Fruit fly (Drosophila melanogaster) whole organism, embryonic: Measurements from ENCODE around the gene spidey.

Experiments
- Aef1 ChIP-seq: fragments of 200-800 bp; sonication (Bioruptor generic); IDR thresholded peaks from 3 replicates; pipeline ENCODE4 v1.3.6; 2022; ENCODE audit warnings: missing biosample characterization, missing genetic modification characterization
- B-H1 ChIP-seq: fragments of 200-800 bp; sonication (Bioruptor generic); IDR thresholded peaks from 3 replicates; pipeline ENCODE4 v1.3.6; 2022; ENCODE audit warnings: missing biosample characterization, missing genetic modification characterization
- CG10654 ChIP-seq: fragments of 200-800 bp; sonication (Bioruptor generic); optimal IDR thresholded peaks from 2 replicates; lab custom pipeline; 2016; ENCODE audit warnings: missing biosample characterization, missing genetic modification characterization
- CG13424 ChIP-seq: fragments of 200-800 bp; sonication (Bioruptor generic); optimal IDR thresholded peaks from 2 replicates; lab custom pipeline; 2019; ENCODE audit warnings: missing biosample characterization, mild to moderate bottlenecking, missing genetic modification characterization, moderate library complexity
- CG17186 ChIP-seq: fragments of 200-800 bp; sonication (Bioruptor generic); optimal IDR thresholded peaks from 3 replicates; lab custom pipeline; 2017; ENCODE audit warnings: missing biosample characterization, missing genetic modification reagents, missing genetic modification characterization
- CG17361 ChIP-seq: fragments of 200-800 bp; sonication (Bioruptor generic); IDR thresholded peaks from 3 replicates; pipeline ENCODE4 v1.3.6; 2022; ENCODE audit warnings: missing biosample characterization, missing genetic modification characterization
- CG17568 ChIP-seq: fragments of 200-800 bp; sonication (Bioruptor generic); optimal IDR thresholded peaks from 2 replicates; lab custom pipeline; 2018; ENCODE audit warnings: missing biosample characterization, mild to moderate bottlenecking, missing genetic modification characterization, moderate library complexity
- CG1792 ChIP-seq: fragments of 200-800 bp; sonication (Bioruptor generic); optimal IDR thresholded peaks from 2 replicates; lab custom pipeline; 2016; ENCODE audit warnings: missing biosample characterization, missing genetic modification characterization
- CG2116 ChIP-seq: fragments of 200-800 bp; sonication (Bioruptor generic); optimal IDR thresholded peaks from 3 replicates; lab custom pipeline; 2018; ENCODE audit warnings: missing biosample characterization, mild to moderate bottlenecking, missing genetic modification characterization
- CG30431 ChIP-seq: fragments of 200-800 bp; sonication (Bioruptor generic); optimal IDR thresholded peaks from 2 replicates; lab custom pipeline; 2017; ENCODE audit warnings: missing biosample characterization, missing genetic modification characterization
- CG3163 ChIP-seq: fragments of 200-800 bp; sonication (Bioruptor generic); optimal IDR thresholded peaks from 3 replicates; lab custom pipeline; 2016; ENCODE audit warnings: missing biosample characterization, missing genetic modification characterization
- CG32532 ChIP-seq: fragments of 200-800 bp; sonication (Bioruptor generic); IDR thresholded peaks from 2 replicates; pipeline ENCODE4 v1.3.6; 2022; ENCODE audit warnings: missing biosample characterization, missing genetic modification characterization
- CG34422 ChIP-seq: fragments of 200-800 bp; sonication (Bioruptor generic); IDR thresholded peaks from 3 replicates; pipeline ENCODE4 v1.3.6; 2022; ENCODE audit warnings: missing biosample characterization, missing genetic modification characterization
- CG6254 ChIP-seq: fragments of 200-800 bp; sonication (Bioruptor generic); optimal IDR thresholded peaks from 3 replicates; lab custom pipeline; 2017; ENCODE audit warnings: mild to moderate bottlenecking, missing biosample characterization, missing genetic modification reagents, missing genetic modification characterization
- CG6813 ChIP-seq: fragments of 200-800 bp; sonication (Bioruptor generic); optimal IDR thresholded peaks from 2 replicates; lab custom pipeline; 2017; ENCODE audit warnings: missing biosample characterization, missing genetic modification characterization, mild to moderate bottlenecking, moderate library complexity, missing genetic modification reagents
- CG7357 ChIP-seq: fragments of 200-800 bp; sonication (Bioruptor generic); IDR thresholded peaks from 3 replicates; pipeline ENCODE4 v1.3.6; 2022; ENCODE audit warnings: missing biosample characterization, missing genetic modification characterization
- CG7556 ChIP-seq: fragments of 200-800 bp; sonication (Bioruptor generic); optimal IDR thresholded peaks from 2 replicates; lab custom pipeline; 2017; ENCODE audit warnings: missing biosample characterization, mild to moderate bottlenecking, missing genetic modification characterization
- Dll ChIP-seq: fragments of 200-800 bp; sonication (Bioruptor generic); IDR thresholded peaks from 4 replicates; pipeline ENCODE4 v1.3.6; 2022; ENCODE audit warnings: missing biosample characterization, missing genetic modification characterization; ENCODE audit not compliant: partially characterized antibody
- E2f1 ChIP-seq: fragments of 200-800 bp; sonication (Bioruptor generic); IDR thresholded peaks from 2 replicates; pipeline ENCODE4 v1.3.6; 2022; ENCODE audit warnings: missing biosample characterization, missing genetic modification characterization
- Ets97D ChIP-seq: fragments of 200-800 bp; sonication (Bioruptor generic); optimal IDR thresholded peaks from 3 replicates; lab custom pipeline; 2016; ENCODE audit warnings: missing biosample characterization, missing genetic modification characterization
- HmgZ ChIP-seq: fragments of 200-800 bp; sonication (Bioruptor generic); optimal IDR thresholded peaks from 2 replicates; lab custom pipeline; 2018; ENCODE audit warnings: missing biosample characterization, mild to moderate bottlenecking, missing genetic modification characterization
- Hr78 ChIP-seq, 2 experiments: fragments of 200-800 bp in 1 of 2; fragments of >200 bp in 1 of 2; sonication (Bioruptor generic) in 1 of 2; optimal IDR thresholded peaks; 2 replicates each; lab custom pipeline; 2017 to 2019; ENCODE audit warnings: missing biosample characterization in 2 of 2, missing genetic modification characterization in 2 of 2, mild to moderate bottlenecking in 1 of 2, moderate library complexity in 1 of 2
- NC2α ChIP-seq: fragments of 200-800 bp; sonication (Bioruptor generic); optimal IDR thresholded peaks from 2 replicates; lab custom pipeline; 2016; ENCODE audit warnings: missing biosample characterization, missing genetic modification characterization
- Nf-YA ChIP-seq: fragments of 200-800 bp; sonication (Bioruptor generic); IDR thresholded peaks from 2 replicates; pipeline ENCODE4 v1.3.6; 2022; ENCODE audit warnings: missing biosample characterization, missing genetic modification characterization
- Opbp ChIP-seq: fragments of 200-800 bp; sonication (Bioruptor generic); IDR thresholded peaks from 3 replicates; pipeline ENCODE4 v1.3.6; 2022; ENCODE audit warnings: missing biosample characterization, missing genetic modification characterization; ENCODE audit not compliant: partially characterized antibody
- Sox100B ChIP-seq: fragments of 200-800 bp; sonication (Bioruptor generic); optimal IDR thresholded peaks from 3 replicates; lab custom pipeline; 2018; ENCODE audit warnings: missing biosample characterization, mild to moderate bottlenecking, missing genetic modification characterization
- Stat92E ChIP-seq, 3 experiments: fragments of >200 bp in 2 of 3; fragments of 200-800 bp in 1 of 3; sonication (Bioruptor generic) in 1 of 3; optimal IDR thresholded peaks; 2 replicates each; lab custom pipeline; 2017 to 2019; ENCODE audit warnings: missing biosample characterization in 3 of 3, missing genetic modification characterization in 3 of 3, mild to moderate bottlenecking in 1 of 3, moderate library complexity in 1 of 3
- Trl ChIP-seq, 3 experiments: fragments of >200 bp in 2 of 3; fragments of 200-800 bp in 1 of 3; sonication (Bioruptor generic) in 1 of 3; optimal IDR thresholded peaks; 2 replicates in 1 of 3; 3 replicates in 2 of 3; lab custom pipeline; 2016 to 2017; ENCODE audit warnings: missing biosample characterization in 1 of 3, missing genetic modification characterization in 1 of 3
- Xbp1 ChIP-seq: fragments of 200-800 bp; sonication (Bioruptor generic); optimal IDR thresholded peaks from 3 replicates; lab custom pipeline; 2016; ENCODE audit warnings: missing biosample characterization, mild to moderate bottlenecking, missing genetic modification characterization
- bab2 ChIP-seq: fragments of 200-800 bp; sonication (Bioruptor generic); optimal IDR thresholded peaks from 2 replicates; lab custom pipeline; 2016; ENCODE audit warnings: missing biosample characterization, missing genetic modification characterization
- bowl ChIP-seq: fragments of 200-800 bp; sonication (Bioruptor generic); IDR thresholded peaks from 2 replicates; pipeline ENCODE4 v1.3.6; 2022; ENCODE audit warnings: missing biosample characterization, missing genetic modification characterization
- chn ChIP-seq: fragments of 200-800 bp; sonication (Bioruptor generic); optimal IDR thresholded peaks from 2 replicates; lab custom pipeline; 2016; ENCODE audit warnings: missing biosample characterization, missing genetic modification characterization
- croc ChIP-seq: fragments of 200-800 bp; sonication (Bioruptor generic); conservative IDR thresholded peaks from 3 replicates; pipeline ENCODE4 v1.3.6; 2022; ENCODE audit warnings: missing biosample characterization, missing genetic modification characterization
- crol ChIP-seq: fragments of 200-800 bp; sonication (Bioruptor generic); IDR thresholded peaks from 2 replicates; pipeline ENCODE4 v1.3.6; 2022; ENCODE audit warnings: missing biosample characterization, missing genetic modification characterization
- crp ChIP-seq, 2 experiments: fragments of 200-800 bp; sonication (Bioruptor generic); optimal IDR thresholded peaks; 2 replicates in 1 of 2; 3 replicates in 1 of 2; lab custom pipeline; 2017; ENCODE audit warnings: missing biosample characterization in 2 of 2, missing genetic modification characterization in 2 of 2, mild to moderate bottlenecking in 1 of 2, moderate library complexity in 1 of 2
- cwo ChIP-seq: fragments of 200-800 bp; sonication (Bioruptor generic); optimal IDR thresholded peaks from 3 replicates; lab custom pipeline; 2017; ENCODE audit warnings: missing biosample characterization, missing genetic modification characterization, mild to moderate bottlenecking, moderate library complexity, missing genetic modification reagents
- fd3F ChIP-seq: fragments of 200-800 bp; sonication (Bioruptor generic); optimal IDR thresholded peaks from 2 replicates; lab custom pipeline; 2018; ENCODE audit warnings: missing biosample characterization, mild to moderate bottlenecking, missing genetic modification characterization, moderate library complexity
- gce ChIP-seq: fragments of 200-800 bp; sonication (Bioruptor generic); IDR thresholded peaks from 3 replicates; pipeline ENCODE4 v1.3.6; 2022; ENCODE audit warnings: missing biosample characterization, missing genetic modification characterization
- gsb-n ChIP-seq: fragments of 200-800 bp; sonication (Bioruptor generic); optimal IDR thresholded peaks from 3 replicates; lab custom pipeline; 2018; ENCODE audit warnings: missing biosample characterization, mild to moderate bottlenecking, missing genetic modification characterization
- lab ChIP-seq: fragments of 200-800 bp; sonication (Bioruptor generic); optimal IDR thresholded peaks from 3 replicates; lab custom pipeline; 2017; ENCODE audit warnings: missing biosample characterization, missing genetic modification characterization, mild to moderate bottlenecking, moderate library complexity, missing genetic modification reagents
- nom ChIP-seq: fragments of 200-800 bp; sonication (Bioruptor generic); optimal IDR thresholded peaks from 2 replicates; lab custom pipeline; 2017; ENCODE audit warnings: missing biosample characterization, missing genetic modification characterization, mild to moderate bottlenecking, moderate library complexity, missing genetic modification reagents
- row ChIP-seq: fragments of 200-800 bp; sonication (Bioruptor generic); IDR thresholded peaks from 3 replicates; pipeline ENCODE4 v1.3.6; 2022; ENCODE audit warnings: missing biosample characterization, missing genetic modification characterization
- salm ChIP-seq: fragments of 200-800 bp; sonication (Bioruptor generic); optimal IDR thresholded peaks from 2 replicates; lab custom pipeline; 2018; ENCODE audit warnings: missing biosample characterization, mild to moderate bottlenecking, missing genetic modification characterization
- shn ChIP-seq: fragments of 200-800 bp; sonication (Bioruptor generic); optimal IDR thresholded peaks from 3 replicates; lab custom pipeline; 2016; ENCODE audit warnings: missing biosample characterization, missing genetic modification characterization
- sim ChIP-seq: fragments of 200-800 bp; sonication (Bioruptor generic); IDR thresholded peaks from 2 replicates; pipeline ENCODE4 v1.3.6; 2022; ENCODE audit warnings: missing biosample characterization, missing genetic modification characterization
- ssp ChIP-seq: fragments of 200-800 bp; sonication (Bioruptor generic); IDR thresholded peaks from 2 replicates; pipeline ENCODE4 v1.3.6; 2022; ENCODE audit warnings: missing biosample characterization, missing genetic modification characterization
- zfh1 ChIP-seq: fragments of 200-800 bp; sonication (Bioruptor generic); IDR thresholded peaks from 3 replicates; pipeline ENCODE4 v1.3.6; 2022; ENCODE audit warnings: missing biosample characterization, missing genetic modification characterization

The spidey gene

dm6 chrX:7937588-7938481 is 29.1 kb downstream of the spidey start (continued):
- peak; percentile 39 for TF ChIP-seq CG2116
- TF ChIP-seq sim (GFP tag; lab: Robert Waterston, UW) = no peak
- TF ChIP-seq CG6254 (GFP tag; lab: Kevin White, UChicago) = peak; percentile 77

- no peak for TF ChIP-seq CG34422 (GFP tag; lab: Robert Waterston, UW)
- no peak for TF ChIP-seq salm (tag; lab: Kevin White, UChicago)
- no peak for TF ChIP-seq gce (GFP tag; lab: Robert Waterston, UW)
- TF ChIP-seq CG1792 (GFP tag; lab: Kevin White, UChicago) = no peak
- 0 out of 2 replicates have a peak, but pooled peaks have one; percentile 3 for TF ChIP-seq bowl (GFP tag; lab: Robert Waterston, UW)
- TF ChIP-seq Sox100B (GFP tag; lab: Kevin White, UChicago) = peak; percentile 26
- no peak for TF ChIP-seq CG7357 (GFP tag; lab: Robert Waterston, UW)
- TF ChIP-seq ssp (GFP tag; lab: Robert Waterston, UW) = 0 out of 2 replicates have a peak, but pooled peaks have one; percentile 1
- 0 out of 3 replicates have a peak, but pooled peaks have one; percentile 37 for TF ChIP-seq row (GFP tag; lab: Robert Waterston, UW)
- TF ChIP-seq CG17186 (GFP tag; lab: Kevin White, UChicago) = no peak
- no peak; the same call in 2 of the 3 replicates for TF ChIP-seq zfh1
- TF ChIP-seq chn (GFP tag; lab: Kevin White, UChicago) = peak; percentile 1
- no peak for TF ChIP-seq bab2 (GFP tag; lab: Kevin White, UChicago)
- no peak for TF ChIP-seq CG32532 (GFP tag; lab: Robert Waterston, UW)
- TF ChIP-seq CG6813 (GFP tag; lab: Kevin White, UChicago) = no peak
- TF ChIP-seq CG17568 = no peak
- no peak for TF ChIP-seq Stat92E (GFP tag; optimal IDR thresholded peaks at IDR 0.05; lab: Kevin White, UChicago)
- no peak for TF ChIP-seq gsb-n (tag; lab: Kevin White, UChicago)
- TF ChIP-seq crol (GFP tag; lab: Robert Waterston, UW) = peak; percentile 87
- peak; percentile 72 for TF ChIP-seq CG7556 (GFP tag; lab: Kevin White, UChicago)
- TF ChIP-seq CG17361 (GFP tag; lab: Robert Waterston, UW) = no peak; the same call in 2 of the 3 replicates
- no peak for TF ChIP-seq Ets97D
- no peak for TF ChIP-seq Dll (GFP tag; lab: Robert Waterston, UW)
- TF ChIP-seq Trl (optimal IDR thresholded peaks at IDR 0.05; lab: Kevin White, UChicago) = peak; percentile 16
- no peak for TF ChIP-seq Trl (GFP tag; optimal IDR thresholded peaks at IDR 0.05; lab: Kevin White, UChicago)
- TF ChIP-seq CG10654 (GFP tag; lab: Kevin White, UChicago) = no peak
- TF ChIP-seq Opbp (GFP tag; lab: Robert Waterston, UW) = no peak
- no peak for TF ChIP-seq E2f1 (GFP tag; lab: Robert Waterston, UW)
- no peak for TF ChIP-seq Xbp1
- no peak for TF ChIP-seq croc (GFP tag; lab: Robert Waterston, UW)
- peak in 1 of 2 experiments; percentile 66 for TF ChIP-seq Hr78 (GFP tag; optimal IDR thresholded peaks at IDR 0.05; lab: Kevin White, UChicago)
- TF ChIP-seq Nf-YA (GFP tag; lab: Robert Waterston, UW) = no peak
- TF ChIP-seq lab (GFP tag; lab: Kevin White, UChicago) = no peak
- TF ChIP-seq HmgZ (tag; lab: Kevin White, UChicago) = no peak
- no peak for TF ChIP-seq CG3163 (GFP tag; lab: Kevin White, UChicago)
- TF ChIP-seq cwo (GFP tag; lab: Kevin White, UChicago) = no peak
- TF ChIP-seq CG13424 (tag; lab: Kevin White, UChicago) = peak; percentile 54
- no peak for TF ChIP-seq fd3F (GFP tag; lab: Kevin White, UChicago)
- TF ChIP-seq NC2α = no peak
- TF ChIP-seq shn (GFP tag; lab: Kevin White, UChicago) = no peak
- no peak for TF ChIP-seq B-H1
- TF ChIP-seq nom (GFP tag; lab: Kevin White, UChicago) = no peak
- TF ChIP-seq CG30431 (GFP tag; lab: Kevin White, UChicago) = no peak
- TF ChIP-seq crp (GFP tag; optimal IDR thresholded peaks at IDR 0.05; lab: Kevin White, UChicago) = no peak
- TF ChIP-seq Aef1 (GFP tag; lab: Robert Waterston, UW) = no peak
These were observed 29.7 kb downstream of the spidey start for dm6 chrX:7938482-7938804.
